Fruit fly (Drosophila melanogaster): ENCODE data around the gene CG13144.

dm6 chr2L:10491354-10491753, at the start of gene CG13144:
- TF ChIP-seq Crg-1 (GFP tag; optimal IDR thresholded peaks at IDR 0.05) (no peak), kay (GFP tag; ENCODE audit: borderline replicate concordance) (no peak), cic (GFP tag; optimal IDR thresholded peaks at IDR 0.05) (no peak), pad (GFP tag; optimal IDR thresholded peaks at IDR 0.05) (no peak), bab1 (GFP tag; optimal IDR thresholded peaks at IDR 0.05) (no peak)
